Worm (Caenorhabditis elegans): Measurements from ENCODE around the gene T26C12.3.

DNA sequence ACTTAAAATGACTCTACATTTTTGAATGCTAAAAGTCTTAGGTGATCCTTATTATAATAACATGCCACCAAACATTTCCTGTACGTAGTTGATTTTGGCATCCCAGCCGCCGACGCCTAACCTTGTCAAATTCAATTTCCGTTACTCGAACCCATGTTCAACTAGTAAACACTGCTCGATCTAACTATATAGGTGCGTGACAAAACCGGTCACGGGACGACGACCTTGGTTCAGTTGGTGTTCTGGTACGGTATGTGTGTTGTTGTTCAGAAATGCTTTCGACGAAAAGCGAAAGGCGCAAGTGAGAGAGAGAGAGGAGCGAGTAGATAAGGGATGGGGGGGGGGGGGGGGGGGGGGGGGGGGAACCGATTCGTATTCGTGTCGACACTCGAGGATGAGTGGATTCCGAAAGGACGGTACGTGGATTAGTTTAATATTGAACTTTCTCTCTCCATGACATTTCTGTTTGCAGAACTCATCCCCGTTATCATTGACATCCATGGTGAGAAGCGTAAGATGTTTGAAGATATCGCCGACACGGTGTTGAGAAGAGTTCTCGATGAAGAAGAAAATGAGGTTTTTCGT lies 18.9 kb upstream of the T26C12.3 start, which contains the start of gene W08E12.8:
- TF ChIP-seq lin-13 (tag; optimal IDR thresholded peaks at IDR 0.05) (no peak), elt-3 (tag; optimal IDR thresholded peaks at IDR 0.05) (no peak), unc-62 (GFP tag; optimal IDR thresholded peaks at IDR 0.05) (no peak), drap-1 (GFP tag; optimal IDR thresholded peaks at IDR 0.05) (no peak), blmp-1 (tag; optimal IDR thresholded peaks at IDR 0.05) (no peak)

All from whole organism, mixed stage, embryonic.